Fruit fly (Drosophila melanogaster) whole organism, adult: Measurements from ENCODE around the gene brwl.
A peak's percentile ranks its signal among the peaks of the same experiment; 100 is the strongest.

Experiments used
- CG5204 ChIP-seq: fragments of 200-800 bp; sonication (Bioruptor generic); optimal IDR thresholded peaks from 2 replicates; lab custom pipeline; 2016; ENCODE audit warnings: missing biosample characterization, missing genetic modification characterization
- CG7101 ChIP-seq: fragments of 200-800 bp; sonication (Bioruptor generic); optimal IDR thresholded peaks from 2 replicates; lab custom pipeline; 2018; ENCODE audit warnings: missing biosample characterization, mild to moderate bottlenecking, missing genetic modification characterization, moderate library complexity
- Hr96 ChIP-seq: fragments of 200-800 bp; sonication (Bioruptor generic); optimal IDR thresholded peaks from 2 replicates; lab custom pipeline; 2016; ENCODE audit warnings: missing biosample characterization, missing genetic modification characterization
- kay ChIP-seq: fragments of 200-800 bp; sonication (Bioruptor generic); peaks from one replicate; lab custom pipeline; 2016; ENCODE audit warnings: missing biosample characterization, missing genetic modification characterization, borderline replicate concordance
- pad ChIP-seq: fragments of 200-800 bp; sonication (Bioruptor generic); optimal IDR thresholded peaks from 3 replicates; lab custom pipeline; 2017; ENCODE audit warnings: missing biosample characterization, missing genetic modification characterization, mild to moderate bottlenecking, moderate library complexity, missing genetic modification reagents

- TF ChIP-seq CG5204 (GFP tag; lab: Kevin White, UChicago) (peak; percentile 97), Hr96 (GFP tag; lab: Kevin White, UChicago) (peak; percentile 96), pad (GFP tag; lab: Kevin White, UChicago) (peak; percentile 84), CG7101 (tag; lab: Kevin White, UChicago) (peak; percentile 96), kay (GFP tag; lab: Kevin White, UChicago) (peak; percentile 76)
Observed at dm6 chr2L:9568360-9569088, at the start of gene brwl.
